Fruit fly (Drosophila melanogaster) whole organism, larva: Measurements from ENCODE around the gene CG4884.
A peak's percentile ranks its signal among the peaks of the same experiment; 100 is the strongest.

Experiments used
- noc ChIP-seq: fragments of 200-800 bp; sonication (Bioruptor generic); optimal IDR thresholded peaks from 3 replicates; lab custom pipeline; 2019; ENCODE audit warnings: missing biosample characterization, mild to moderate bottlenecking, missing genetic modification characterization, moderate library complexity

CG4884 gene

dm6 chr3R:27919385-27919789, 39.7 kb downstream of the CG4884 start, which contains the start of gene Boh1:
Gene Boh1, minus strand, starts transcription at chr3R:27919460.
- TF ChIP-seq noc (tag; lab: Kevin White, UChicago): peak; percentile 38

- TF ChIP-seq noc (tag; lab: Kevin White, UChicago): peak; percentile 58
Measured at dm6 chr3R:27916355-27917019, 42.6 kb downstream of the CG4884 start, which contains the start of the genes CG5003 and mRpS22. Gene CG5003, minus strand, starts transcription at chr3R:27916516. Gene mRpS22, plus strand, starts transcription at chr3R:27916908.

DNA sequence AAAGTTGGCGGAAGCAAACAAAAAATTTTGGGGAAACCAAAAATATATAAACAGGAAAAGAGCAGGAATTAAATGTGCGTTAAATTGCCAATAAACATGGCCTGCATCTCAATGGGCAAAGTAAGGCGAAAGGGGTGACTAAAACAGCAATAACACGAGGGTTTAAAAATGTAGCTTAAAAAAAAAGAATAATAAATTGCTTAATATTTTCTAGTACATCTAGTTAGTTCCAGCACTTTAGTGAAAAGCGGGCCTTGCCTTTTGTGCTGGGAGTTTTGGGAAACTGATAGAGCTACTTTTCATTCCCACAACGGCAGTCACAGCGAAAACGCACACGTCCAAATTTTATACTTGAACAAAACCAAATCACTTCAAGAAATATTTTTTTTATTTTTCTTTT, 46.9 kb downstream of the CG4884 start, which contains the start of gene mil:
mil (plus strand) TSS at position 301 of the 400 bp plus-strand sequence.
- no peak for TF ChIP-seq noc (tag; lab: Kevin White, UChicago)
